Worm (Caenorhabditis elegans): Measurements from ENCODE around the gene msp-49.

The msp-49 gene

ce11 chrII:5177902-5178301 lies 16.3 kb upstream of the msp-49 start, which contains the start of gene C27D6.12:
TSS of gene C27D6.12 (minus strand) at chrII:5178002.
- TF ChIP-seq ets-4 (GFP tag; optimal IDR thresholded peaks at IDR 0.05), result no peak
- no peak for TF ChIP-seq zfh-2 (GFP tag; conservative IDR thresholded peaks at IDR 0.05)

- TF ChIP-seq ceh-100 (GFP tag; IDR thresholded peaks at IDR 0.05) (0 out of 2 replicates have a peak, but pooled peaks have one; percentile 18), lin-40 (tag; optimal IDR thresholded peaks at IDR 0.05) (no peak), ekl-4 (GFP tag; IDR thresholded peaks at IDR 0.05) (peak; percentile 38; the same call in 1 of the 2 replicates), cebp-1 (GFP tag; IDR thresholded peaks at IDR 0.05) (no peak), cebp-1 (tag; optimal IDR thresholded peaks at IDR 0.05) (peak; percentile 18), B0336.3 (GFP tag; IDR thresholded peaks at IDR 0.05) (peak; percentile 44; the same call in 1 of the 2 replicates), cebp-2 (GFP tag; IDR thresholded peaks at IDR 0.05) (no peak), pbrm-1 (GFP tag; IDR thresholded peaks at IDR 0.05) (0 out of 2 replicates have a peak, but pooled peaks have one; percentile 20), repo-1 (tag; optimal IDR thresholded peaks at IDR 0.05) (peak; percentile 80), Y56A3A.18 (GFP tag; IDR thresholded peaks at IDR 0.05) (peak; percentile 79; the same call in 1 of the 2 replicates), let-607 (tag; optimal IDR thresholded peaks at IDR 0.05) (peak in 1 of 2 experiments; percentile 7), aptf-3 (GFP tag; IDR thresholded peaks at IDR 0.05) (no peak), C17E4.6 (GFP tag; IDR thresholded peaks at IDR 0.05) (0 out of 2 replicates have a peak, but pooled peaks have one; percentile 31)
Measured at ce11 chrII:5178609-5179008, 15.6 kb upstream of the msp-49 start.

ce11 chrII:5180272-5180671 lies 13.9 kb upstream of the msp-49 start:
- TF ChIP-seq ekl-4 (GFP tag; IDR thresholded peaks at IDR 0.05) (0 out of 2 replicates have a peak, but pooled peaks have one; percentile 13), attf-5 (GFP tag; optimal IDR thresholded peaks at IDR 0.05) (no peak)

- TF ChIP-seq Y79H2A.3 (GFP tag; conservative IDR thresholded peaks at IDR 0.05) (no peak), egl-18 (GFP tag; IDR thresholded peaks at IDR 0.05) (no peak), B0035.1 (tag; optimal IDR thresholded peaks at IDR 0.05) (no peak), aptf-3 (GFP tag; IDR thresholded peaks at IDR 0.05) (no peak), attf-3 (GFP tag; conservative IDR thresholded peaks at IDR 0.05) (no peak), ztf-3 (GFP tag; optimal IDR thresholded peaks at IDR 0.05) (peak; percentile 42), rcor-1 (GFP tag; IDR thresholded peaks at IDR 0.05) (no peak; the same call in 1 of the 2 replicates), repo-1 (tag; optimal IDR thresholded peaks at IDR 0.05) (peak; percentile 55), lin-54 (GFP tag; optimal IDR thresholded peaks at IDR 0.05) (peak; percentile 2), lin-26 (GFP tag; IDR thresholded peaks at IDR 0.05) (peak; percentile 58; the same call in 1 of the 2 replicates), B0261.1 (tag; optimal IDR thresholded peaks at IDR 0.05) (no peak), lsl-1 (GFP tag; optimal IDR thresholded peaks at IDR 0.05) (no peak), snpc-1.1 (tag; optimal IDR thresholded peaks at IDR 0.05; ENCODE audit: insufficient read depth) (no peak), ztf-25 (GFP tag; IDR thresholded peaks at IDR 0.05) (no peak), madf-10 (tag; optimal IDR thresholded peaks at IDR 0.05) (peak; percentile 61), ceh-79 (tag; optimal IDR thresholded peaks at IDR 0.05) (no peak), F55B11.4 (tag; optimal IDR thresholded peaks at IDR 0.05; ENCODE audit: borderline replicate concordance, insufficient read depth) (no peak), nhr-179 (tag; optimal IDR thresholded peaks at IDR 0.05) (no peak), madf-3 (GFP tag; IDR thresholded peaks at IDR 0.05) (no peak), zim-3 (tag; optimal IDR thresholded peaks at IDR 0.05) (no peak), ztf-18 (tag; optimal IDR thresholded peaks at IDR 0.05) (peak; percentile 26), lir-1 (GFP tag; conservative IDR thresholded peaks at IDR 0.05) (0 out of 2 replicates have a peak, but pooled peaks have one; percentile 29), F33H1.4 (GFP tag; IDR thresholded peaks at IDR 0.05) (no peak), ztf-26 (tag; optimal IDR thresholded peaks at IDR 0.05) (peak; percentile 27), hlh-12 (tag; optimal IDR thresholded peaks at IDR 0.05) (no peak), dpff-1 (tag; optimal IDR thresholded peaks at IDR 0.05) (no peak), cebp-2 (GFP tag; IDR thresholded peaks at IDR 0.05) (no peak), aptf-2 (GFP tag; conservative IDR thresholded peaks at IDR 0.05) (no peak), F22D6.2 (tag; optimal IDR thresholded peaks at IDR 0.05) (no peak), K11D2.4 (GFP tag; IDR thresholded peaks at IDR 0.05) (peak; percentile 31; the same call in 1 of the 2 replicates)
Measured at ce11 chrII:5181497-5181896, 12.7 kb upstream of the msp-49 start.

All from whole organism, young adult.